Fruit fly (Drosophila melanogaster) S2 (cell line): ENCODE measurements around the gene Ndf.

Experiments used
- CG8478 ChIP-seq: fragments of >200 bp; optimal IDR thresholded peaks from 2 replicates; lab custom pipeline; 2018
- CTCF ChIP-seq, 2 experiments: fragments of >200 bp; optimal IDR thresholded peaks; 2 replicates each; lab custom pipeline; 2018

- no peak for TF ChIP-seq CG8478
- TF ChIP-seq CTCF (optimal IDR thresholded peaks at IDR 0.05; lab: Kevin White, UChicago), result no peak
Measured at dm6 chr2L:10057236-10057635, 53.6 kb downstream of the Ndf start.
